Worm (Caenorhabditis elegans) whole organism, L2 larva: ENCODE results near the gene BE10.1.

Experiments used
- R02D3.7 ChIP-seq: fragments of 150-350 bp; optimal IDR thresholded peaks from 2 replicates; lab custom pipeline; 2014; ENCODE audit warnings: missing biosample characterization, missing genetic modification characterization
- aly-2 ChIP-seq: fragments of 150-350 bp; optimal IDR thresholded peaks from 2 replicates; lab custom pipeline; 2014; ENCODE audit warnings: missing biosample characterization, missing genetic modification characterization
- fos-1 ChIP-seq: fragments of 150-350 bp; optimal IDR thresholded peaks from 2 replicates; lab custom pipeline; 2014; ENCODE audit warnings: missing biosample characterization, missing genetic modification characterization
- mbf-1 ChIP-seq: sonication (generic microtip); optimal IDR thresholded peaks from 2 replicates; lab custom pipeline; 2017; ENCODE audit warnings: missing biosample characterization, missing genetic modification characterization
- nhr-11 ChIP-seq: fragments of 150-350 bp; optimal IDR thresholded peaks from 2 replicates; lab custom pipeline; 2014; ENCODE audit warnings: missing biosample characterization, missing genetic modification characterization
- nhr-23 ChIP-seq: fragments of 150-350 bp; optimal IDR thresholded peaks from 2 replicates; lab custom pipeline; 2014; ENCODE audit warnings: missing biosample characterization, missing genetic modification reagents, missing genetic modification characterization
- nhr-237 ChIP-seq: fragments of 150-350 bp; optimal IDR thresholded peaks from 2 replicates; lab custom pipeline; 2014; ENCODE audit warnings: missing biosample characterization, missing genetic modification characterization
- nhr-25 ChIP-seq: fragments of 150-350 bp; sonication (generic microtip); optimal IDR thresholded peaks from 3 replicates; lab custom pipeline; 2014; ENCODE audit warnings: missing biosample characterization, missing genetic modification characterization
- unc-62 ChIP-seq: fragments of 150-350 bp; optimal IDR thresholded peaks from 2 replicates; lab custom pipeline; 2014; ENCODE audit warnings: missing biosample characterization, missing genetic modification reagents, missing genetic modification characterization

DNA sequence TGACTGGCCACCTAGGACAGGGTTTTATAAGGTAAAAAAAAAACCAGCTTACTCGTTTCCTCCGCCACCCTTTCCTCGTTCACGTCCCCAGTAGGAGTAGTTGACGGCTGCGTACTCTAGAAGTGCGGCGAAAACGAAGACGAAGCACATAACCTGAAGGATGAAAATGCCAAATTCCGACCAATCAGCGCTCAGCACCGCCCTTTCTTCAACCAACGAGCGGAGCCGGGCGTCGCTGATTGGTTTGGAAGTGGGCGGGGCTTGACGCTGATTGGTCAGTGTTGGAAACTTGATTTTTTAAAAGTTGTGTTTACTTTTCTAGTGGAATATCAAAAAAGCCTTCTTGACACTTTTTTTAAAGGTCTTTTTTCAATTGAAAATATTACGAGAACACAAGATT lies 15.6 kb downstream of the BE10.1 start:
- no peak for TF ChIP-seq aly-2 (tag; lab: Kevin White, UChicago)
- no peak for TF ChIP-seq nhr-25 (tag; lab: Kevin White, UChicago)
- no peak for TF ChIP-seq nhr-11 (tag; lab: Kevin White, UChicago)
- no peak for TF ChIP-seq nhr-23 (tag; lab: Kevin White, UChicago)
- TF ChIP-seq R02D3.7 (tag; lab: Kevin White, UChicago), result no peak
- TF ChIP-seq nhr-237 (tag; lab: Kevin White, UChicago), result no peak
- no peak for TF ChIP-seq mbf-1
- TF ChIP-seq fos-1 (tag; lab: Kevin White, UChicago), result no peak
- no peak for TF ChIP-seq unc-62 (GFP tag; lab: Kevin White, UChicago)
